Fruit fly (Drosophila melanogaster): ENCODE measurements around the gene CG6985.

CG6985 gene

DNA sequence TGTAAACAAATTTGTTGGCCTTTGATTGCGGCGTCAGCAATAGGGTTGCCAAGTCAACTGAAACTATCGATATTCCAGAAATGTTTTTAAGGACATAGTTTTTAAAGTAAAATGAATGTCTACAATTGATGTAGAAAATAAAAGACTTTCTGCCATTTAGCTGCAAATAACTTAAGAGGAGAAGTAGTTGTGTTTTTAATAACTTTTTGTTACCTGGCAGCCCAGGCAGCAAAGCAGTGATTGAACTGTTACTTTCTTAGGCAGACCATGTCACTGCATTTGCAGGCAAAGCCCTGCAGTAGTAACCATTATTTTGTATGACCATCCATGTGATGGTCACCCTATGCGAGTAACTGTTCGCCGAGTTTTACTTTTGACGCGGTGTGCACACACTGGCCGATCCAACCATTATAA, 9.6 kb downstream of the CG6985 start, which contains the start of the genes rumi, CG7029 and Usp12-46 (continued):
- TF ChIP-seq run (tag; optimal IDR thresholded peaks at IDR 0.05) (peak; percentile 56), Usf (GFP tag; optimal IDR thresholded peaks at IDR 0.05) (peak; percentile 70), CG12942 (GFP tag; optimal IDR thresholded peaks at IDR 0.05) (peak; percentile 76), slbo (GFP tag; IDR thresholded peaks at IDR 0.05) (peak; percentile 93), bbx (GFP tag; IDR thresholded peaks at IDR 0.05; ENCODE audit: partially characterized antibody) (peak; percentile 67), CG16813 (GFP tag; IDR thresholded peaks at IDR 0.05; ENCODE audit: partially characterized antibody) (peak; percentile 81), ro (GFP tag; IDR thresholded peaks at IDR 0.05) (no peak), E2f2 (GFP tag; IDR thresholded peaks at IDR 0.05) (peak; percentile 63), CG7987 (GFP tag; optimal IDR thresholded peaks at IDR 0.05) (peak; percentile 57), GATAe (GFP tag; conservative IDR thresholded peaks at IDR 0.05) (peak; percentile 28; the same call in 1 of the 2 replicates), hbn (GFP tag; IDR thresholded peaks at IDR 0.05; ENCODE audit: partially characterized antibody) (peak; percentile 75), Asciz (GFP tag; optimal IDR thresholded peaks at IDR 0.05) (peak; percentile 44), CG30403 (GFP tag; optimal IDR thresholded peaks at IDR 0.05) (peak; percentile 91), seq (GFP tag; IDR thresholded peaks at IDR 0.05) (0 out of 2 replicates have a peak, but pooled peaks have one; percentile 55), CG2129 (GFP tag; IDR thresholded peaks at IDR 0.05; ENCODE audit: partially characterized antibody) (peak; percentile 64), Sry-β (GFP tag; optimal IDR thresholded peaks at IDR 0.05) (peak; percentile 21), inv (GFP tag; IDR thresholded peaks at IDR 0.05; ENCODE audit: partially characterized antibody) (peak; percentile 64), CG14441 (GFP tag; IDR thresholded peaks at IDR 0.05) (peak; percentile 84), CG1603 (tag; optimal IDR thresholded peaks at IDR 0.05) (peak; percentile 89), fd96Cb (tag; optimal IDR thresholded peaks at IDR 0.05) (peak; percentile 82), dmrt11E (tag; optimal IDR thresholded peaks at IDR 0.05) (peak; percentile 87), CG14710 (tag; optimal IDR thresholded peaks at IDR 0.05) (peak; percentile 100), h (optimal IDR thresholded peaks at IDR 0.05) (no peak), CG32767 (GFP tag; IDR thresholded peaks at IDR 0.05) (peak; percentile 85), tna (GFP tag; IDR thresholded peaks at IDR 0.05; ENCODE audit: partially characterized antibody) (no peak), CG9817 (tag; optimal IDR thresholded peaks at IDR 0.05) (peak; percentile 89), Drgx (GFP tag; IDR thresholded peaks at IDR 0.05) (peak; percentile 75), CG7372 (GFP tag; IDR thresholded peaks at IDR 0.05) (peak; percentile 82), ara (GFP tag; IDR thresholded peaks at IDR 0.05) (peak; percentile 79), Ets97D (GFP tag; optimal IDR thresholded peaks at IDR 0.05) (peak; percentile 89), sisA (GFP tag; IDR thresholded peaks at IDR 0.05) (peak; percentile 85), CG8089 (GFP tag; optimal IDR thresholded peaks at IDR 0.05) (peak; percentile 87), fu2 (GFP tag; optimal IDR thresholded peaks at IDR 0.05) (peak; percentile 90), Camta (GFP tag; optimal IDR thresholded peaks at IDR 0.05) (peak; percentile 90), CG2120 (GFP tag; optimal IDR thresholded peaks at IDR 0.05) (peak; percentile 93), psq (GFP tag; optimal IDR thresholded peaks at IDR 0.05) (peak; percentile 64), CG2875 (GFP tag; optimal IDR thresholded peaks at IDR 0.05) (peak; percentile 46), CG15601 (tag; optimal IDR thresholded peaks at IDR 0.05) (peak; percentile 85), CG17359 (tag; optimal IDR thresholded peaks at IDR 0.05) (peak; percentile 84), D19A (tag; optimal IDR thresholded peaks at IDR 0.05) (no peak), Hr51 (GFP tag; optimal IDR thresholded peaks at IDR 0.05) (peak; percentile 86 to 90), ken (GFP tag; IDR thresholded peaks at IDR 0.05) (peak; percentile 89), CG1792 (GFP tag; optimal IDR thresholded peaks at IDR 0.05) (peak; percentile 57), CG13775 (GFP tag; optimal IDR thresholded peaks at IDR 0.05) (peak; percentile 89), B-H1 (GFP tag; IDR thresholded peaks at IDR 0.05) (peak; percentile 72), CG1529 (GFP tag; optimal IDR thresholded peaks at IDR 0.05) (peak; percentile 58), CG1602 (GFP tag; optimal IDR thresholded peaks at IDR 0.05) (peak; percentile 90), Hmx (GFP tag; optimal IDR thresholded peaks at IDR 0.05) (peak; percentile 72), sqz (GFP tag; optimal IDR thresholded peaks at IDR 0.05) (peak; percentile 57), ci (GFP tag; IDR thresholded peaks at IDR 0.05) (peak; percentile 90), C15 (GFP tag; IDR thresholded peaks at IDR 0.05) (0 out of 3 replicates have a peak, but pooled peaks have one; percentile 53)
